Fruit fly (Drosophila melanogaster): ENCODE results near the gene geko.

Gene geko

DNA sequence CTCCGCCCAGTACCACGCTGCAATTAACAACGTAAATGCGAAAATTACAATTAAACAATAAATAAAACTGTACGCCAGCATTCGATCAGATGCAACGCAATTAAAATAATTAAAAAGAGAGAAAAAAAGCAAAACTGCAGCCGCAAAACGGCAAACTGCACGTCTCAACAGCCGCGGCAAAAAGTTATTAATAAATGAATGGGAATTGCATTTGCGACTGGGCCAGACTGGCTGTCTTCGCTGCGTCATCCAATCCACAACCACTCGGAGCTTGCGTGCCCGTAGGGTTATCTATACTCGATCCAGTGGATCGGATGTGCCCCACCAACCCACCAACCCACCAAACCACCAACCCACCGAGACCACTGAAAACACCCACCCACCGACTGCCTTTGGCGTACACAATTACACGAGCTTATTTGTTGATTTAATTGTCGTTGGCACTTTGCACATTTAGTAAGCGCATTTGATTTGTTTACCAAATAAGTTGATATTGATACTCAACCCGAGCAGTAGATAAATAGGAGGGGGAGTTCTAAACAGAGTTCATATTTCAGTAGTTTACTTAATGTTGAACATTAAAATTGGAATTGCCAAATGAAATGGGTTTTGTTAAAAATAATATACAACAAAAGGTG is 40.5 kb downstream of the geko start:
- TF ChIP-seq CG8632 (GFP tag; optimal IDR thresholded peaks at IDR 0.05) (no peak), CG11762 (GFP tag; optimal IDR thresholded peaks at IDR 0.05; ENCODE audit: insufficient read depth) (no peak), CG6808 (GFP tag; optimal IDR thresholded peaks at IDR 0.05) (no peak), lz (GFP tag; optimal IDR thresholded peaks at IDR 0.05) (no peak), spab (GFP tag; optimal IDR thresholded peaks at IDR 0.05) (no peak), Hr39 (GFP tag; optimal IDR thresholded peaks at IDR 0.05) (no peak), CG6276 (GFP tag; optimal IDR thresholded peaks at IDR 0.05) (peak; percentile 2), esn (GFP tag; optimal IDR thresholded peaks at IDR 0.05) (no peak), Hr38 (GFP tag; optimal IDR thresholded peaks at IDR 0.05) (no peak), dac (GFP tag; optimal IDR thresholded peaks at IDR 0.05) (no peak), CG11902 (GFP tag; optimal IDR thresholded peaks at IDR 0.05) (no peak), topi (GFP tag; optimal IDR thresholded peaks at IDR 0.05) (no peak), Gug (GFP tag; IDR thresholded peaks at IDR 0.05) (no peak), Eip78C (GFP tag) (peak; percentile 16), cyc (GFP tag; optimal IDR thresholded peaks at IDR 0.05) (no peak), CG31627 (GFP tag; optimal IDR thresholded peaks at IDR 0.05) (no peak), CG9139 (GFP tag; optimal IDR thresholded peaks at IDR 0.05) (no peak), Lpt (GFP tag; optimal IDR thresholded peaks at IDR 0.05) (no peak), CG3919 (GFP tag; optimal IDR thresholded peaks at IDR 0.05) (no peak), CG32006 (GFP tag; optimal IDR thresholded peaks at IDR 0.05) (no peak), Sox14 (GFP tag; optimal IDR thresholded peaks at IDR 0.05) (no peak), eg (GFP tag; IDR thresholded peaks at IDR 0.05) (0 out of 3 replicates have a peak, but pooled peaks have one; percentile 19), Sox102F (GFP tag; optimal IDR thresholded peaks at IDR 0.05) (no peak), fkh (GFP tag; optimal IDR thresholded peaks at IDR 0.05) (peak; percentile 82), CG8319 (GFP tag; optimal IDR thresholded peaks at IDR 0.05) (no peak), Met (GFP tag; optimal IDR thresholded peaks at IDR 0.05) (no peak), svp (GFP tag) (no peak), CG6854 (GFP tag; optimal IDR thresholded peaks at IDR 0.05) (no peak)

DNA sequence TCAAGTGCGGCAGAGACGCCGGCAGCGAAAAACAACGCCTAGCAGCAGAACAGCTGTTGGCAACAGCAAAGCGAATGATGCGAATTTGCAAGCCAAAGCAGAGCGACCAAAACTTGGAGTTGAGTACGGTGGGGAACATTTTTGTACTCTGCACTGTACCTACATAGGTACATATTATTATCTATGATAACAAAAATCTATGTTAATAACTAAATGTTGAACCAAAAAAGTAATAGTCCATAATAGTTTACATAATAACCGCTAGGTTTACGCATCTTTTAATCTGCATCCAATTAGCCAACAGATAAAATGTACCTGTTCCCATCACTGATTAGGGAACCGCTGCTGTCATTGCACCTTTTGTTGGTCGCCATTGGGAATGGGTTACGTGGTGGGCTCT is 42.7 kb downstream of the geko start:
- TF ChIP-seq CG4318 (GFP tag; optimal IDR thresholded peaks at IDR 0.05) (no peak), CG6163 (GFP tag; IDR thresholded peaks at IDR 0.05) (0 out of 3 replicates have a peak, but pooled peaks have one; percentile 17), Eip78C (GFP tag) (peak; percentile 37)

DNA sequence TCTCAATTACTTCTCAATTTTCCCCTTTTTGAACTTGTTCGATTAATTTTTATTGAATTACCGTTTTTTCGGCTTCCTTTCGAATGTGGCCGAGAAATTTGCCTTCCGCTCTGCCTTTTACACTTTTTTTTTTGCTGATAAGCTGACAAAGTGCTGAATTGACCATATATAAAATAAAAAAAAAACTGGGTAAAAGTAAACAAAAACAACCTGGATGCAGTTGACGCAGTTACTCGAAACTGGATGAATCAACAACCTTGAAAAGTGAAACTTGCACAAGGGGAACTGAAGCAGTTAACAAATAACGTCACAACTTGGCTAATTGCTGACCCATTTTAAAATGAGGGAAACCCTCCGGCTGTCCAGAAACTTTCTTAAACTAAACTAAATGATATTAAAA is 44.7 kb downstream of the geko start:
- TF ChIP-seq CG10631 (GFP tag; optimal IDR thresholded peaks at IDR 0.05) (no peak), CG11762 (GFP tag; optimal IDR thresholded peaks at IDR 0.05; ENCODE audit: insufficient read depth) (no peak), Blimp-1 (GFP tag; optimal IDR thresholded peaks at IDR 0.05) (peak; percentile 46)

DNA sequence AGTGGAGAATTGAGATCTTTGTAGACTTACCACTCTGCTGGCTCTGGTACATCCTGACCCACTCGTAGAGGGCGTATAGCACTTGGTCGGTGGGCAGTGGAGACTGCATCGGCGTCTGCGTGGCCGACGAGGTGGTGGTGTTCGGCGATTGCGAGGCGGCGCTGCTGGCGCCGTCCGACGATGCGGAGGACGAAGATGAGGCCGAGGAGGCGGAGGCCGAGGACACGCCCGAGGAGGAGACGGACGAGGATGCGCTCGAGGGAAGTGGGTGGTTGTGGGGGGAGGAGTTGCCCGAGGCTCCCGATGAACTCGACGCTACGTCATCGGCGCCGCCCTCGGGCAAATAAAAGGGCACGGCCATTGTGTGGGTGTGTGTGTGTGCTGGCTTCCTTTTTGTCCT is 45.6 kb downstream of the geko start:
- TF ChIP-seq eg (GFP tag; IDR thresholded peaks at IDR 0.05) (0 out of 3 replicates have a peak, but pooled peaks have one; percentile 8), pdm3 (GFP tag; optimal IDR thresholded peaks at IDR 0.05) (no peak), CG6163 (GFP tag; IDR thresholded peaks at IDR 0.05) (0 out of 3 replicates have a peak, but pooled peaks have one; percentile 22)

DNA sequence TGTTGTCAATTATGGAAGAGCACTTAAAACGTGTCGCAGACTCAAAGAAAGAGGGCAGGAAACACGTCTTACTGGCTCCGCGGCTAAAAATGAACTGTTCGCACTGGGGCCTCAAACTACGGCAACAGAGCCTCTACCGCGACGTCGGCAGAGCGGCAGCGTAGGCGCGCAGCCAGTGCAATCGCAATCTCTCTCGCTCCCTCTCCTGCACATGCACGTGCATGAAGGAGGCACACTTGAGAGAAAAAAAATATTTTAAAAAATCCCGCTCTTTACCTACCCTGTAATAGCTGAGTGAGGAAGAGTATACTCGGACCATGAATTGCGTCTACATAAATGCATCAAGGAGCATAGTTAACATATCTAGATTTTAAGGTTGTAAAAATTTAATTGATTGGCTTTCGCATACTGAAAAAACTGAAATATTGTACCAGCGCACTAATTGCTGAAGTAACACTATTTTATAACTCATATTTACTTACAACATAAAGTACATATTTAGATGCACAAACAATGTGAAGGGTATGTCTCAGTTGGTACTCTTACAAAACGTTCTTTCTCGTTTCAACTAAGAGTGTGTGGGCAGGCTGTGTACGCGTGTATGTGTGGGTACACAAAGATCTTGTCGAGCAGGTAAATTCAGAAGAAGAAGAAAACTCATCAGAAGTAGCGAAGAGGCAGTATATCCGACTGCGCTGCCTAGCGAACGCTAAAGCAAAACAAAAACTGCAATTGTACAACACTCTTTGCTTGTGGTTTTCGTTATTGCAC is 46.5 kb downstream of the geko start, which contains the start of gene hid:
Gene hid, minus strand, starts transcription at position 100 of the 771 bp plus-strand sequence.
- TF ChIP-seq lz (GFP tag; optimal IDR thresholded peaks at IDR 0.05) = peak; percentile 96
- peak; percentile 97 for TF ChIP-seq CG34406 (GFP tag; optimal IDR thresholded peaks at IDR 0.05)
- TF ChIP-seq CG6854 (GFP tag; optimal IDR thresholded peaks at IDR 0.05) = peak; percentile 93
- peak; percentile 98 for TF ChIP-seq CG31627 (GFP tag; optimal IDR thresholded peaks at IDR 0.05)
- TF ChIP-seq vri (GFP tag; optimal IDR thresholded peaks at IDR 0.05) = peak; percentile 92
- TF ChIP-seq fkh (GFP tag; optimal IDR thresholded peaks at IDR 0.05) = peak; percentile 84
- peak; percentile 98 for TF ChIP-seq Sox14 (GFP tag; optimal IDR thresholded peaks at IDR 0.05)
- TF ChIP-seq Sox102F (GFP tag; optimal IDR thresholded peaks at IDR 0.05) = peak; percentile 96
- peak; percentile 92 for TF ChIP-seq Lpt (GFP tag; optimal IDR thresholded peaks at IDR 0.05)
- peak; percentile 95 for TF ChIP-seq achi (GFP tag; optimal IDR thresholded peaks at IDR 0.05)
- TF ChIP-seq CG6808 (GFP tag; optimal IDR thresholded peaks at IDR 0.05) = peak; percentile 96
- peak; percentile 97 for TF ChIP-seq Met (GFP tag; optimal IDR thresholded peaks at IDR 0.05)
- TF ChIP-seq Hr39 (GFP tag; optimal IDR thresholded peaks at IDR 0.05) = peak; percentile 98
- TF ChIP-seq fd59A (GFP tag; optimal IDR thresholded peaks at IDR 0.05) = peak; percentile 97
- TF ChIP-seq svp (GFP tag) = peak; percentile 99
- TF ChIP-seq CG15336 (GFP tag; IDR thresholded peaks at IDR 0.05) = peak; percentile 89
- peak; percentile 93 for TF ChIP-seq CG7368 (GFP tag; optimal IDR thresholded peaks at IDR 0.05)
- TF ChIP-seq CG11294 (GFP tag; IDR thresholded peaks at IDR 0.05) = peak; percentile 95
- TF ChIP-seq CG1621 (tag; optimal IDR thresholded peaks at IDR 0.05) = peak; percentile 91
- peak; percentile 73 for TF ChIP-seq dac (GFP tag; optimal IDR thresholded peaks at IDR 0.05)
- TF ChIP-seq CG8632 (GFP tag; optimal IDR thresholded peaks at IDR 0.05) = peak; percentile 96

Data from whole organism, prepupa.